Worm (Caenorhabditis elegans): Measurements from ENCODE around the gene nurf-1.

DNA sequence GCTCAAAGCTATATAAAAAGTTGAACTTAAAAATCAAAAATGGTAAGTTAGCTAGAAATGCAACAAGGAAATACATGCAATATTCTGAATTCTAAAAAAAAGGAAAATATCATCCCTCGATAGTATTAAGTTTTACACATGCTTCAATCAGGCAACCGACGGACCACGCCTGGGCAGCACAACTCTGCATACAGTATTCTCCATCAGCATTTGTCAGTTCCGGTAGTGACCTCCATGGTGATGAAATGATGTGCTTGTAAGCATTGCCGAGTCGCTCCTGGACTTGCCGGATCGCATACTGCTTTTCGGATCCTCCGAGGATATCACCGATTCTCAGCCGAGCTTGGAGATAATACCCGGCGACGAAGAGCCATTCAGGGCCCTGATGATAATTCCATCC is 39.7 kb upstream of the nurf-1 start:
- TF ChIP-seq him-1 (tag; optimal IDR thresholded peaks at IDR 0.05) = no peak
- TF ChIP-seq dao-5 (tag; optimal IDR thresholded peaks at IDR 0.05) = peak; percentile 21
- no peak for TF ChIP-seq W03F9.2 (tag; optimal IDR thresholded peaks at IDR 0.05)

All from whole organism, L4/young adult.